Fruit fly (Drosophila melanogaster) whole organism, embryonic: Measurements from ENCODE around the gene dUTPase.

Source experiments
- CG10274 ChIP-seq: fragments of 200-800 bp; sonication (Bioruptor generic); optimal IDR thresholded peaks from 3 replicates; lab custom pipeline; 2017; ENCODE audit warnings: missing biosample characterization, mild to moderate bottlenecking, missing genetic modification characterization
- CG10979 ChIP-seq: fragments of 200-800 bp; sonication (Bioruptor generic); optimal IDR thresholded peaks from 2 replicates; lab custom pipeline; 2018; ENCODE audit warnings: missing biosample characterization, mild to moderate bottlenecking, missing genetic modification characterization, moderate library complexity
- CG11696 ChIP-seq: fragments of 200-800 bp; sonication (Bioruptor generic); IDR thresholded peaks from 2 replicates; pipeline ENCODE4 v1.3.6; 2022; ENCODE audit warnings: missing biosample characterization, missing genetic modification characterization
- CG12942 ChIP-seq: fragments of 200-800 bp; sonication (Bioruptor generic); optimal IDR thresholded peaks from 3 replicates; lab custom pipeline; 2016; ENCODE audit warnings: missing biosample characterization, missing genetic modification characterization
- CG15696 ChIP-seq: fragments of 200-800 bp; sonication (Bioruptor generic); optimal IDR thresholded peaks from 2 replicates; lab custom pipeline; 2019; ENCODE audit warnings: missing biosample characterization, mild to moderate bottlenecking, missing genetic modification characterization, moderate library complexity
- CG16863 ChIP-seq: fragments of 200-800 bp; sonication (Bioruptor generic); optimal IDR thresholded peaks from 3 replicates; lab custom pipeline; 2016; ENCODE audit warnings: missing biosample characterization, missing genetic modification characterization
- CG18011 ChIP-seq: fragments of 200-800 bp; sonication (Bioruptor generic); optimal IDR thresholded peaks from 2 replicates; lab custom pipeline; 2017; ENCODE audit warnings: missing biosample characterization, missing genetic modification characterization, mild to moderate bottlenecking, moderate library complexity, missing genotype
- CG2116 ChIP-seq: fragments of 200-800 bp; sonication (Bioruptor generic); optimal IDR thresholded peaks from 3 replicates; lab custom pipeline; 2018; ENCODE audit warnings: missing biosample characterization, mild to moderate bottlenecking, missing genetic modification characterization
- CG3281 ChIP-seq: fragments of 200-800 bp; sonication (Bioruptor generic); optimal IDR thresholded peaks from 3 replicates; lab custom pipeline; 2017; ENCODE audit warnings: missing biosample characterization, mild to moderate bottlenecking, missing genetic modification characterization
- CG42726 ChIP-seq: fragments of 200-800 bp; sonication (Bioruptor generic); IDR thresholded peaks from 2 replicates; pipeline ENCODE4 v1.3.6; 2022; ENCODE audit warnings: missing biosample characterization, missing genetic modification characterization; ENCODE audit not compliant: partially characterized antibody
- CG6791 ChIP-seq: fragments of 200-800 bp; sonication (Bioruptor generic); IDR thresholded peaks from 3 replicates; pipeline ENCODE4 v1.3.6; 2022; ENCODE audit warnings: missing biosample characterization, missing genetic modification characterization; ENCODE audit not compliant: partially characterized antibody
- CG8765 ChIP-seq: fragments of 200-800 bp; sonication (Bioruptor generic); IDR thresholded peaks from 2 replicates; pipeline ENCODE4 v1.3.6; 2022; ENCODE audit warnings: missing biosample characterization, missing genetic modification characterization
- CHES-1-like ChIP-seq: fragments of 200-800 bp; sonication (Bioruptor generic); optimal IDR thresholded peaks from 2 replicates; lab custom pipeline; 2016; ENCODE audit warnings: missing biosample characterization, missing genetic modification characterization
- CoRest ChIP-seq: fragments of 200-800 bp; sonication (Bioruptor generic); optimal IDR thresholded peaks from 3 replicates; lab custom pipeline; 2018; ENCODE audit warnings: missing biosample characterization, mild to moderate bottlenecking, missing genetic modification characterization, moderate library complexity
- Dbx ChIP-seq: fragments of 200-800 bp; sonication (Bioruptor generic); IDR thresholded peaks from 3 replicates; pipeline ENCODE4 v1.3.6; 2022; ENCODE audit warnings: missing biosample characterization, missing genetic modification characterization
- Deaf1 ChIP-seq: fragments of 200-800 bp; optimal IDR thresholded peaks from 3 replicates; lab custom pipeline; 2019; ENCODE audit warnings: missing biosample characterization, mild to moderate bottlenecking, missing genetic modification characterization, moderate library complexity
- Drgx ChIP-seq: fragments of 200-800 bp; sonication (Bioruptor generic); IDR thresholded peaks from 2 replicates; pipeline ENCODE4 v1.3.6; 2022; ENCODE audit warnings: missing biosample characterization, missing genetic modification characterization
- ERR ChIP-seq: fragments of 200-800 bp; sonication (Bioruptor generic); optimal IDR thresholded peaks from 2 replicates; lab custom pipeline; 2016; ENCODE audit warnings: missing biosample characterization, missing genetic modification characterization
- Ets65A ChIP-seq: fragments of 200-800 bp; sonication (Bioruptor generic); peaks from one replicate; lab custom pipeline; 2016; ENCODE audit warnings: missing biosample characterization, missing genetic modification characterization
- GATAe ChIP-seq: fragments of 200-800 bp; sonication (Bioruptor generic); conservative IDR thresholded peaks from 2 replicates; pipeline ENCODE4 v1.3.6; 2022; ENCODE audit warnings: missing biosample characterization, missing genetic modification characterization
- HHEX ChIP-seq: fragments of 200-800 bp; sonication (Bioruptor generic); optimal IDR thresholded peaks from 3 replicates; lab custom pipeline; 2017; ENCODE audit warnings: missing biosample characterization, mild to moderate bottlenecking, missing genetic modification characterization, missing genetic modification reagents
- Jarid2 ChIP-seq: fragments of 200-800 bp; sonication (Bioruptor generic); optimal IDR thresholded peaks from 3 replicates; lab custom pipeline; 2017; ENCODE audit warnings: mild to moderate bottlenecking, missing biosample characterization, missing genetic modification reagents, missing genetic modification characterization
- Lhr ChIP-seq: fragments of 200-800 bp; sonication (Bioruptor generic); optimal IDR thresholded peaks from 3 replicates; lab custom pipeline; 2017; ENCODE audit warnings: mild to moderate bottlenecking, missing biosample characterization, missing genetic modification reagents, missing genetic modification characterization
- Nf-YA ChIP-seq: fragments of 200-800 bp; sonication (Bioruptor generic); IDR thresholded peaks from 2 replicates; pipeline ENCODE4 v1.3.6; 2022; ENCODE audit warnings: missing biosample characterization, missing genetic modification characterization
- Nf-YB ChIP-seq: fragments of 200-800 bp; sonication (Bioruptor generic); optimal IDR thresholded peaks from 3 replicates; lab custom pipeline; 2019; ENCODE audit warnings: missing biosample characterization, mild to moderate bottlenecking, missing genetic modification characterization, moderate library complexity
- PHDP ChIP-seq: fragments of 200-800 bp; sonication (Bioruptor generic); optimal IDR thresholded peaks from 3 replicates; lab custom pipeline; 2018; ENCODE audit warnings: missing biosample characterization, mild to moderate bottlenecking, missing genetic modification characterization, moderate library complexity
- Poxn ChIP-seq: fragments of 200-800 bp; sonication (Bioruptor generic); IDR thresholded peaks from 2 replicates; pipeline ENCODE4 v1.3.6; 2022; ENCODE audit warnings: missing biosample characterization, missing genetic modification characterization
- Usf ChIP-seq: fragments of 200-800 bp; sonication (Bioruptor generic); optimal IDR thresholded peaks from 2 replicates; lab custom pipeline; 2017; ENCODE audit warnings: missing genotype, missing biosample characterization, missing genetic modification characterization
- Vsx1 ChIP-seq: fragments of 200-800 bp; sonication (Bioruptor generic); optimal IDR thresholded peaks from 2 replicates; lab custom pipeline; 2017; ENCODE audit warnings: missing biosample characterization, mild to moderate bottlenecking, missing genetic modification characterization, missing genetic modification reagents
- bcd ChIP-seq: fragments of 200-800 bp; sonication (Bioruptor generic); optimal IDR thresholded peaks from 2 replicates; lab custom pipeline; 2017; ENCODE audit warnings: missing biosample characterization, mild to moderate bottlenecking, missing genetic modification characterization
- ci ChIP-seq: fragments of 200-800 bp; sonication (Bioruptor generic); IDR thresholded peaks from 3 replicates; pipeline ENCODE4 v1.3.6; 2022; ENCODE audit warnings: missing biosample characterization, missing genetic modification characterization
- disco-r ChIP-seq: fragments of 200-800 bp; sonication (Bioruptor generic); optimal IDR thresholded peaks from 2 replicates; lab custom pipeline; 2016; ENCODE audit warnings: missing biosample characterization, missing genetic modification characterization
- dmrt99B ChIP-seq: fragments of 200-800 bp; sonication (Bioruptor generic); optimal IDR thresholded peaks from 2 replicates; lab custom pipeline; 2018; ENCODE audit warnings: missing biosample characterization, mild to moderate bottlenecking, missing genetic modification characterization, moderate library complexity
- emc ChIP-seq: fragments of 200-800 bp; sonication (Bioruptor generic); optimal IDR thresholded peaks from 2 replicates; lab custom pipeline; 2016; ENCODE audit warnings: missing biosample characterization, missing genetic modification characterization
- eve ChIP-seq, 2 experiments: fragments of >200 bp; optimal IDR thresholded peaks; 2 replicates each; lab custom pipeline; 2017; ENCODE audit warnings: missing biosample characterization in 2 of 2, missing genetic modification characterization in 2 of 2
- gfzf ChIP-seq: fragments of 200-800 bp; sonication (Bioruptor generic); optimal IDR thresholded peaks from 2 replicates; lab custom pipeline; 2016; ENCODE audit warnings: missing biosample characterization, mild to moderate bottlenecking, missing genetic modification characterization, moderate library complexity
- hbn ChIP-seq: fragments of 200-800 bp; sonication (Bioruptor generic); IDR thresholded peaks from 2 replicates; pipeline ENCODE4 v1.3.6; 2022; ENCODE audit warnings: missing biosample characterization, missing genetic modification characterization; ENCODE audit not compliant: partially characterized antibody
- ind ChIP-seq: fragments of 200-800 bp; sonication (Bioruptor generic); optimal IDR thresholded peaks from 3 replicates; lab custom pipeline; 2016; ENCODE audit warnings: missing biosample characterization, missing genetic modification characterization
- kni ChIP-seq: fragments of 200-800 bp; sonication (Bioruptor generic); optimal IDR thresholded peaks from 3 replicates; lab custom pipeline; 2017; ENCODE audit warnings: mild to moderate bottlenecking, missing biosample characterization, missing genetic modification reagents, missing genetic modification characterization
- knrl ChIP-seq: fragments of 200-800 bp; sonication (Bioruptor generic); IDR thresholded peaks from 3 replicates; pipeline ENCODE4 v1.3.6; 2022; ENCODE audit warnings: missing biosample characterization, missing genetic modification characterization; ENCODE audit not compliant: partially characterized antibody
- onecut ChIP-seq: fragments of 200-800 bp; sonication (Bioruptor generic); IDR thresholded peaks from 2 replicates; pipeline ENCODE4 v1.3.6; 2022; ENCODE audit warnings: missing biosample characterization, missing genetic modification characterization
- p53 ChIP-seq: fragments of 200-800 bp; sonication (Bioruptor generic); optimal IDR thresholded peaks from 2 replicates; lab custom pipeline; 2016; ENCODE audit warnings: missing biosample characterization, missing genetic modification characterization
- rib ChIP-seq: fragments of 200-800 bp; sonication (Bioruptor generic); IDR thresholded peaks from 2 replicates; pipeline ENCODE4 v1.3.6; 2022; ENCODE audit warnings: missing biosample characterization, missing genetic modification characterization
- sc ChIP-seq, 3 experiments: fragments of >200 bp in 2 of 3; fragments of 200-800 bp in 1 of 3; sonication (Bioruptor generic) in 1 of 3; optimal IDR thresholded peaks; 2 replicates in 2 of 3; 3 replicates in 1 of 3; lab custom pipeline; 2017; ENCODE audit warnings: mild to moderate bottlenecking in 1 of 3, missing biosample characterization in 1 of 3, missing genetic modification characterization in 1 of 3, missing genetic modification reagents in 1 of 3
- so ChIP-seq: fragments of 200-800 bp; sonication (Bioruptor generic); IDR thresholded peaks from 3 replicates; pipeline ENCODE4 v1.3.6; 2022; ENCODE audit warnings: missing biosample characterization, missing genetic modification characterization
- tna ChIP-seq: fragments of 200-800 bp; sonication (Bioruptor generic); IDR thresholded peaks from 2 replicates; pipeline ENCODE4 v1.3.6; 2022; ENCODE audit warnings: missing biosample characterization, missing genetic modification characterization; ENCODE audit not compliant: partially characterized antibody
- unc-4 ChIP-seq: fragments of 200-800 bp; sonication (Bioruptor generic); IDR thresholded peaks from 2 replicates; pipeline ENCODE4 v1.3.6; 2022; ENCODE audit warnings: missing biosample characterization, missing genetic modification characterization; ENCODE audit not compliant: partially characterized antibody
- unpg ChIP-seq: fragments of 200-800 bp; sonication (Bioruptor generic); optimal IDR thresholded peaks from 3 replicates; lab custom pipeline; 2018; ENCODE audit warnings: missing biosample characterization, mild to moderate bottlenecking, missing genetic modification characterization, moderate library complexity
- z ChIP-seq: fragments of 200-800 bp; sonication (Bioruptor generic); IDR thresholded peaks from 3 replicates; pipeline ENCODE4 v1.3.6; 2022; ENCODE audit warnings: missing biosample characterization, missing genetic modification characterization

Gene dUTPase

DNA sequence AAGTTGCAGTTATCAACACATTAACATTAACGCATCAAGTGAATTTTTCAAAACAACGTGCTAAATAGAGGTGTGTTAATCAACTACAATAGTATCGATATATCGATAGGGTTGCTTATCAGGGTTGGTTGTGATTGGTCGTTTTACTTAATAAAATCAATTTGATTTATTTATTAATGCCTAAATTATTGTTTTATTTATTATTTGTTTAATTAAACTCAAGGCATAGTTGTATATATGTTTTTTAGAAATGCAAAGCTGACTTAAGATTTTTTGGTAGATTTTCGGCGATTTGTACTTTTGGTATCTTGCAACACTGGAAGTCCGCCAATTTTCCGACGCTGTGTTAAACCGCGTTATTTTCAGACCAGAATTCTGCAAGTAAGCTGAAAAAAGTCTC is at the start of gene dUTPase, which contains the start of gene Art8 (continued):
- peak; percentile 69 for TF ChIP-seq CG10979
- TF ChIP-seq p53, result no peak
- peak; percentile 94 for TF ChIP-seq Ets65A
- no peak for TF ChIP-seq CG10274 (GFP tag; lab: Kevin White, UChicago)
- peak; percentile 53 for TF ChIP-seq Lhr
- TF ChIP-seq unc-4 (GFP tag; lab: Robert Waterston, UW), result peak; percentile 93
- peak; percentile 30 for TF ChIP-seq HHEX
- TF ChIP-seq disco-r, result no peak
- peak; percentile 28 for TF ChIP-seq CHES-1-like (GFP tag; lab: Kevin White, UChicago)
- no peak for TF ChIP-seq Vsx1 (GFP tag; lab: Kevin White, UChicago)
- no peak for TF ChIP-seq ERR (GFP tag; lab: Kevin White, UChicago)
- TF ChIP-seq CG6791 (GFP tag; lab: Robert Waterston, UW), result peak; percentile 82
- no peak for TF ChIP-seq eve (GFP tag; optimal IDR thresholded peaks at IDR 0.05; lab: Kevin White, UChicago)
- peak; percentile 46 for TF ChIP-seq bcd
- TF ChIP-seq CG18011 (GFP tag; lab: Kevin White, UChicago), result peak; percentile 69
- peak; percentile 85 for TF ChIP-seq hbn
- peak; percentile 78 for TF ChIP-seq CG42726 (GFP tag; lab: Robert Waterston, UW)
- peak; percentile 54 for TF ChIP-seq gfzf (GFP tag; lab: Kevin White, UChicago)
- TF ChIP-seq ind (GFP tag; lab: Kevin White, UChicago), result peak; percentile 77
- TF ChIP-seq CG15696 (tag; lab: Kevin White, UChicago), result peak; percentile 60
- peak; percentile 75 for TF ChIP-seq Nf-YB (GFP tag; lab: Kevin White, UChicago)
- TF ChIP-seq so (GFP tag; lab: Robert Waterston, UW), result no peak
- peak; percentile 98 for TF ChIP-seq CG2116 (GFP tag; lab: Kevin White, UChicago)
- no peak for TF ChIP-seq GATAe
- 0 out of 2 replicates have a peak, but pooled peaks have one; percentile 29 for TF ChIP-seq CG11696 (GFP tag; lab: Robert Waterston, UW)
- TF ChIP-seq emc (GFP tag; lab: Kevin White, UChicago), result no peak

dm6 chr2L:10963979-10964378 is 47.1 kb upstream of the dUTPase start, which contains the start of gene dpr2:
Gene dpr2, minus strand, starts transcription at chr2L:10964153.
- TF ChIP-seq Deaf1 (peak; percentile 94), z (GFP tag; lab: Robert Waterston, UW) (0 out of 3 replicates have a peak, but pooled peaks have one; percentile 23), knrl (no peak), onecut (GFP tag; lab: Robert Waterston, UW) (no peak), sc (optimal IDR thresholded peaks at IDR 0.05; lab: Kevin White, UChicago) (no peak), sc (GFP tag; optimal IDR thresholded peaks at IDR 0.05; lab: Kevin White, UChicago) (no peak), Poxn (GFP tag; lab: Robert Waterston, UW) (no peak), tna (GFP tag; lab: Robert Waterston, UW) (no peak), ci (no peak)

DNA sequence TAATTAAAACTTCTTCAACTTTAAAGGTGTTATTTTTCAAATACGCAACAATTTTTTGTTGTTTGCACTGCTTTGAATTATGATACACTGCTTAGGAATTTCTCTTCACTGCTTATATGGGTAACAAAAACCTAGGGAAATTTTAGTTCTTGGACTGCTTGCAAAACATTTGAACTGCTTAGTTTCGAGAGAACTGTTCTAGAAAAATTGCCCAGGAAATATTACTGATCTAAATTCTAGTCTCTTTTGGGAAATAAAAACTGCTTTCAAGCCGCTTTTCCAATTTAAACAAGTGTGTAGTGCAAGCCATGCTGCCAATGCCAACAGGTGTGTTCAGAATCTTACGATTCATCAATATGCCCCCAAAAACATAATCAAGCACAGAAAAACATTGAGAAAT is 46.6 kb upstream of the dUTPase start:
- TF ChIP-seq kni (peak; percentile 8), dmrt99B (tag; lab: Kevin White, UChicago) (no peak), Lhr (peak; percentile 59), rib (no peak), CG8765 (GFP tag; lab: Robert Waterston, UW) (no peak), p53 (no peak), CG3281 (no peak), Jarid2 (GFP tag; lab: Kevin White, UChicago) (no peak), Usf (no peak), Dbx (GFP tag; lab: Robert Waterston, UW) (no peak), PHDP (tag; lab: Kevin White, UChicago) (no peak), CG16863 (GFP tag; lab: Kevin White, UChicago) (no peak), CG12942 (GFP tag; lab: Kevin White, UChicago) (no peak), Drgx (GFP tag; lab: Robert Waterston, UW) (no peak), Nf-YA (GFP tag; lab: Robert Waterston, UW) (no peak), unpg (GFP tag; lab: Kevin White, UChicago) (no peak), CoRest (tag; lab: Kevin White, UChicago) (peak; percentile 61)
